Fruit fly (Drosophila melanogaster) whole organism: ENCODE measurements around the gene Qsox2.

Experiments
- CG8478 ChIP-seq: fragments of >200 bp; optimal IDR thresholded peaks from 2 replicates; lab custom pipeline; 2018; ENCODE audit warnings: inconsistent platforms
- Dll ChIP-seq: fragments of >200 bp; optimal IDR thresholded peaks from 2 replicates; lab custom pipeline; 2017
- EcR ChIP-seq, 2 experiments: fragments of >200 bp; optimal IDR thresholded peaks; 2 replicates each; lab custom pipeline; 2017; ENCODE audit warnings: missing biosample characterization in 2 of 2, missing genetic modification characterization in 2 of 2, missing genetic modification reagents in 2 of 2
- pan ChIP-seq: fragments of >200 bp; optimal IDR thresholded peaks from 2 replicates; lab custom pipeline; 2017
- psq ChIP-seq: fragments of >200 bp; optimal IDR thresholded peaks from 2 replicates; lab custom pipeline; 2017
- usp ChIP-seq: fragments of >200 bp; optimal IDR thresholded peaks from 2 replicates; lab custom pipeline; 2017; ENCODE audit warnings: missing biosample characterization, missing genetic modification characterization, mixed read lengths

DNA sequence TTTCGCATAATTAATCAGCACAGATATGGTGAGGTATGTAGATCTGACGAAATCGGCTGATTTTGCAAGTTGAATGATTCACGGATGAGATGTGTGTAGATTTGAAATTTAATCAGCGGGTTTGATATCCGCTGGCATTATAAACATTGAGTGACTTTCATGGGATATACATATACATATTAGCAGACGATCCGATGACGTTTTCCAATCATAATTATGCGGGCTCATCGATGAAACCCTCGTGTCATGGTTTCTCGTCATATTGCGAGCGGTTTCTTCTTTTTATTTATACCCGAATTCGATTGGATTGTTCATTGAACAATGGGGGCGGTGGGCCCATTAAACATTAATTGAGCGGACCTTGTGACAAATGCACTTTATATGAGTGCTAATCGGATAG lies 49.1 kb upstream of the Qsox2 start:
- TF ChIP-seq Dll (lab: Kevin White, UChicago): no peak
- TF ChIP-seq CG8478 (lab: Kevin White, UChicago): no peak
- no peak for TF ChIP-seq usp (GFP tag; lab: Kevin White, UChicago)
- no peak for TF ChIP-seq pan (lab: Kevin White, UChicago)
- no peak for TF ChIP-seq psq
- TF ChIP-seq EcR (GFP tag; optimal IDR thresholded peaks at IDR 0.05; lab: Kevin White, UChicago): no peak
